Fruit fly (Drosophila melanogaster) whole organism, embryonic: Measurements from ENCODE around the gene dally.

ENCODE experiments used
- CG13123 ChIP-seq: fragments of 200-800 bp; sonication (Bioruptor generic); optimal IDR thresholded peaks from 2 replicates; lab custom pipeline; 2016; ENCODE audit warnings: missing biosample characterization, missing genetic modification characterization
- CG1832 ChIP-seq: fragments of 200-800 bp; sonication (Bioruptor generic); optimal IDR thresholded peaks from 2 replicates; lab custom pipeline; 2017; ENCODE audit warnings: missing biosample characterization, mild to moderate bottlenecking, missing genetic modification characterization, inconsistent platforms
- CG3065 ChIP-seq: fragments of 200-800 bp; sonication (Bioruptor generic); optimal IDR thresholded peaks from 2 replicates; lab custom pipeline; 2016; ENCODE audit warnings: missing biosample characterization, missing genetic modification characterization
- CG8478 ChIP-seq: fragments of >200 bp; optimal IDR thresholded peaks from 2 replicates; lab custom pipeline; 2018
- CG9437 ChIP-seq: fragments of 200-800 bp; sonication (Bioruptor generic); optimal IDR thresholded peaks from 2 replicates; lab custom pipeline; 2018; ENCODE audit warnings: missing biosample characterization, mild to moderate bottlenecking, missing genetic modification characterization
- cas ChIP-seq: fragments of 200-800 bp; sonication (Bioruptor generic); IDR thresholded peaks from 2 replicates; pipeline ENCODE4 v1.3.6; 2022; ENCODE audit warnings: missing biosample characterization, missing genetic modification characterization
- scrt ChIP-seq: fragments of 200-800 bp; sonication (Bioruptor generic); optimal IDR thresholded peaks from 2 replicates; lab custom pipeline; 2018; ENCODE audit warnings: missing biosample characterization, mild to moderate bottlenecking, missing genetic modification characterization, moderate library complexity

- TF ChIP-seq CG8478, result no peak
- no peak for TF ChIP-seq CG1832 (GFP tag; lab: Kevin White, UChicago)
- TF ChIP-seq CG13123 (GFP tag; lab: Kevin White, UChicago), result no peak
- no peak for TF ChIP-seq CG3065
- no peak for TF ChIP-seq scrt
- no peak for TF ChIP-seq CG9437 (GFP tag; lab: Kevin White, UChicago)
- no peak for TF ChIP-seq cas (GFP tag; lab: Robert Waterston, UW)
These were observed 29.2 kb upstream of the dally start for dm6 chr3L:8798129-8798528.
